Worm (Caenorhabditis elegans) whole organism, L4 larva: Measurements from ENCODE around the gene wsp-1.

Source experiments
- F26F4.8 ChIP-seq: fragments of 200-800 bp; sonication (Bioruptor generic); conservative IDR thresholded peaks from 2 replicates; pipeline ENCODE4 v1.3.6; 2022; ENCODE audit warnings: missing genetic modification characterization, missing compliant biosample characterization
- F37D6.2 ChIP-seq: sonication (generic microtip); optimal IDR thresholded peaks from 2 replicates; lab custom pipeline; 2016; ENCODE audit warnings: mild to moderate bottlenecking, missing genetic modification characterization, missing compliant biosample characterization
- T26A8.4 ChIP-seq: fragments of 200-800 bp; sonication (Bioruptor generic); IDR thresholded peaks from 2 replicates; pipeline ENCODE4 v1.3.6; 2022; ENCODE audit warnings: missing genetic modification characterization, missing compliant biosample characterization
- Y48G9A.11 ChIP-seq: fragments of 200-800 bp; sonication (Bioruptor generic); IDR thresholded peaks from 2 replicates; pipeline ENCODE4 v1.3.6; 2022; ENCODE audit warnings: missing genetic modification reagents, missing genetic modification characterization, missing compliant biosample characterization
- Y75B8A.6 ChIP-seq: fragments of 200-800 bp; sonication (Bioruptor generic); IDR thresholded peaks from 2 replicates; pipeline ENCODE4 v1.3.6; 2022; ENCODE audit warnings: missing genetic modification reagents, missing genetic modification characterization, missing compliant biosample characterization
- aha-1 ChIP-seq: fragments of 150-350 bp; peaks from one replicate; lab custom pipeline; 2014; ENCODE audit warnings: missing biosample characterization, missing genetic modification characterization
- ama-1 ChIP-seq: fragments of 150-350 bp; optimal IDR thresholded peaks from 2 replicates; lab custom pipeline; 2014; ENCODE audit warnings: inconsistent platforms, mixed read lengths
- ceh-20 ChIP-seq: fragments of 200-800 bp; sonication (Bioruptor generic); IDR thresholded peaks from 2 replicates; pipeline ENCODE4 v1.3.6; 2022; ENCODE audit warnings: missing genetic modification reagents, missing genetic modification characterization, missing compliant biosample characterization
- ceh-28 ChIP-seq: fragments of 150-350 bp; optimal IDR thresholded peaks from 2 replicates; lab custom pipeline; 2014; ENCODE audit warnings: missing biosample characterization, missing genetic modification reagents, missing genetic modification characterization
- ces-1 ChIP-seq: fragments of 150-350 bp; sonication (generic microtip); optimal IDR thresholded peaks from 4 replicates; lab custom pipeline; 2014; ENCODE audit warnings: missing biosample characterization, missing genetic modification reagents, missing genetic modification characterization
- ctbp-1 ChIP-seq: fragments of 200-800 bp; sonication (Bioruptor generic); IDR thresholded peaks from 2 replicates; pipeline ENCODE4 v1.3.6; 2022; ENCODE audit warnings: missing genetic modification reagents, missing genetic modification characterization, missing compliant biosample characterization
- daf-16 ChIP-seq, 3 experiments: sonication (generic microtip); optimal IDR thresholded peaks; 2 replicates each; lab custom pipeline; 2016 to 2017; ENCODE audit warnings: missing genetic modification characterization in 3 of 3, missing genetic modification reagents in 3 of 3, mild to moderate bottlenecking in 2 of 3, missing compliant biosample characterization in 2 of 3, missing biosample characterization in 1 of 3, moderate library complexity in 1 of 3
- duxl-1 ChIP-seq: sonication (generic microtip); optimal IDR thresholded peaks from 2 replicates; lab custom pipeline; 2016; ENCODE audit warnings: mild to moderate bottlenecking, missing genetic modification characterization, moderate library complexity, missing compliant biosample characterization; ENCODE audit not compliant: poor library complexity
- fkh-10 ChIP-seq: fragments of 150-350 bp; optimal IDR thresholded peaks from 2 replicates; lab custom pipeline; 2014; ENCODE audit warnings: missing biosample characterization, missing genetic modification reagents, missing genetic modification characterization
- fos-1 ChIP-seq: fragments of 150-350 bp; optimal IDR thresholded peaks from 2 replicates; lab custom pipeline; 2014; ENCODE audit warnings: missing biosample characterization, missing genetic modification characterization
- gei-8 ChIP-seq: fragments of 200-800 bp; sonication (Bioruptor generic); optimal IDR thresholded peaks from 2 replicates; lab custom pipeline; 2018; ENCODE audit warnings: mild to moderate bottlenecking, missing genetic modification characterization, missing compliant biosample characterization
- hlh-11 ChIP-seq: fragments of 200-800 bp; sonication (Bioruptor generic); optimal IDR thresholded peaks from 2 replicates; lab custom pipeline; 2018; ENCODE audit warnings: mild to moderate bottlenecking, missing genetic modification characterization, missing compliant biosample characterization
- hlh-30 ChIP-seq: sonication (generic microtip); optimal IDR thresholded peaks from 2 replicates; lab custom pipeline; 2017; ENCODE audit warnings: antibody characterized with exemption, mild to moderate bottlenecking, missing genetic modification characterization, missing compliant biosample characterization; ENCODE audit not compliant: insufficient read depth
- jun-1 ChIP-seq: fragments of 150-350 bp; optimal IDR thresholded peaks from 2 replicates; lab custom pipeline; 2014; ENCODE audit warnings: missing biosample characterization, missing genetic modification reagents, missing genetic modification characterization
- lim-7 ChIP-seq: fragments of 200-800 bp; sonication (Bioruptor generic); IDR thresholded peaks from 2 replicates; pipeline ENCODE4 v1.3.6; 2022; ENCODE audit warnings: missing genetic modification characterization, missing compliant biosample characterization
- lin-13 ChIP-seq: fragments of 150-350 bp; optimal IDR thresholded peaks from 2 replicates; lab custom pipeline; 2014; ENCODE audit warnings: missing biosample characterization, missing genetic modification reagents, missing genetic modification characterization
- lir-3 ChIP-seq: sonication (generic microtip); optimal IDR thresholded peaks from 2 replicates; lab custom pipeline; 2016; ENCODE audit warnings: mild to moderate bottlenecking, missing genetic modification characterization, missing compliant biosample characterization
- madf-9 ChIP-seq: fragments of 200-800 bp; sonication (Bioruptor generic); conservative IDR thresholded peaks from 2 replicates; pipeline ENCODE4 v1.3.6; 2022; ENCODE audit warnings: missing genetic modification reagents, missing genetic modification characterization, missing compliant biosample characterization
- mdt-29 ChIP-seq: fragments of 200-800 bp; sonication (Bioruptor generic); IDR thresholded peaks from 2 replicates; pipeline ENCODE4 v1.3.6; 2022; ENCODE audit warnings: missing genetic modification reagents, missing genetic modification characterization, missing compliant biosample characterization
- mxl-2 ChIP-seq: fragments of 200-800 bp; sonication (Bioruptor generic); conservative IDR thresholded peaks from 2 replicates; pipeline ENCODE4 v1.3.6; 2022; ENCODE audit warnings: missing genetic modification reagents, missing genetic modification characterization, missing compliant biosample characterization
- nhr-25 ChIP-seq: sonication (generic microtip); optimal IDR thresholded peaks from 2 replicates; lab custom pipeline; 2017; ENCODE audit warnings: missing genetic modification characterization, mild to moderate bottlenecking, missing compliant biosample characterization, antibody characterized with exemption, moderate library complexity, borderline replicate concordance; ENCODE audit not compliant: insufficient read depth
- nhr-41 ChIP-seq: fragments of 200-800 bp; sonication (Bioruptor generic); IDR thresholded peaks from 2 replicates; pipeline ENCODE4 v1.3.6; 2022; ENCODE audit warnings: missing genetic modification reagents, missing genetic modification characterization, missing compliant biosample characterization
- nhr-42 ChIP-seq: fragments of 200-800 bp; sonication (Bioruptor generic); IDR thresholded peaks from 2 replicates; pipeline ENCODE4 v1.3.6; 2022; ENCODE audit warnings: missing genetic modification characterization, missing compliant biosample characterization
- nhr-48 ChIP-seq: sonication (generic microtip); optimal IDR thresholded peaks from 2 replicates; lab custom pipeline; 2016; ENCODE audit warnings: mild to moderate bottlenecking, missing genetic modification characterization, missing compliant biosample characterization
- nhr-6 ChIP-seq: fragments of 150-350 bp; optimal IDR thresholded peaks from 2 replicates; lab custom pipeline; 2014; ENCODE audit warnings: missing biosample characterization, missing genetic modification characterization
- set-16 ChIP-seq: fragments of 200-800 bp; sonication (Bioruptor generic); IDR thresholded peaks from 2 replicates; pipeline ENCODE4 v1.3.6; 2022; ENCODE audit warnings: missing genetic modification reagents, missing genetic modification characterization, missing compliant biosample characterization
- spr-1 ChIP-seq: sonication (generic microtip); optimal IDR thresholded peaks from 2 replicates; lab custom pipeline; 2016; ENCODE audit warnings: mild to moderate bottlenecking, missing genetic modification characterization, missing compliant biosample characterization
- spr-3 ChIP-seq: fragments of 200-800 bp; sonication (Bioruptor generic); optimal IDR thresholded peaks from 2 replicates; lab custom pipeline; 2018; ENCODE audit warnings: mild to moderate bottlenecking, missing genetic modification characterization, missing compliant biosample characterization
- tra-1 ChIP-seq: fragments of 200-800 bp; sonication (Bioruptor generic); IDR thresholded peaks from 2 replicates; pipeline ENCODE4 v1.3.6; 2022; ENCODE audit warnings: missing genetic modification reagents, missing genetic modification characterization, missing compliant biosample characterization
- unc-39 ChIP-seq: sonication (generic microtip); optimal IDR thresholded peaks from 2 replicates; lab custom pipeline; 2017; ENCODE audit warnings: missing biosample characterization, missing genetic modification characterization
- unc-62 ChIP-seq, 3 experiments: fragments of 150-350 bp in 1 of 3; sonication (generic microtip); optimal IDR thresholded peaks in 2 of 3; peaks in 1 of 3; 1 replicate in 1 of 3; 2 replicates in 2 of 3; lab custom pipeline; 2014 to 2017; ENCODE audit warnings: missing biosample characterization in 3 of 3, missing genetic modification characterization in 3 of 3, missing genetic modification reagents in 3 of 3, missing genotype in 1 of 3
- vab-7 ChIP-seq: fragments of 200-800 bp; sonication (Bioruptor generic); IDR thresholded peaks from 2 replicates; pipeline ENCODE4 v1.3.6; 2022; ENCODE audit warnings: missing genetic modification reagents, missing genetic modification characterization, missing compliant biosample characterization
- zag-1 ChIP-seq: fragments of 150-350 bp; optimal IDR thresholded peaks from 2 replicates; lab custom pipeline; 2014; ENCODE audit warnings: missing biosample characterization, missing genetic modification characterization
- zfp-3 ChIP-seq: fragments of 200-800 bp; sonication (Bioruptor generic); conservative IDR thresholded peaks from 2 replicates; pipeline ENCODE4 v1.3.6; 2022; ENCODE audit warnings: missing genetic modification reagents, missing genetic modification characterization, missing compliant biosample characterization
- zip-2 ChIP-seq: fragments of 150-350 bp; optimal IDR thresholded peaks from 2 replicates; lab custom pipeline; 2014; ENCODE audit warnings: missing biosample characterization, missing genetic modification characterization
- ztf-7 ChIP-seq: fragments of 150-350 bp; optimal IDR thresholded peaks from 2 replicates; lab custom pipeline; 2014; ENCODE audit warnings: missing biosample characterization, missing genetic modification characterization

The wsp-1 gene

DNA sequence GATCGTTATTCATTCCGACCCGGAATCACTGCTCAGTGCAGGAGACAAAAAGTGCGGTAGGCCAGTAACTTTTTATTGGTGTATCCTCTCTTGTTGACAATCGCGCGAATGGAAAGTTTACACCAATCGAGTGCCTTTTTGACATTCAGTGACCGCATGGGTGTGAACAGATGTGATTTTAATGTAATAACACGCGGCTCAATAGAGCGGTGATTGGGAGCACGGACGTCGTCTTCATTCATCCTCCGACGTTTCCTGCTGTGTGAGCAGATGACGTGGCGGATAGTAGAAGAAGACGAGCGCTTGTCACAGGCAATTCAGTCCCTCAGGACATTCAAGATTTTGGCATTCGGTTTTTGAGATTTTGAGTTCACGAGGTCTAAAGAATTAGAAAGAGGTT, 16.2 kb downstream of the wsp-1 start (continued):
- no peak for TF ChIP-seq ceh-28 (tag; lab: Kevin White, UChicago)
- TF ChIP-seq zfp-3: no peak

DNA sequence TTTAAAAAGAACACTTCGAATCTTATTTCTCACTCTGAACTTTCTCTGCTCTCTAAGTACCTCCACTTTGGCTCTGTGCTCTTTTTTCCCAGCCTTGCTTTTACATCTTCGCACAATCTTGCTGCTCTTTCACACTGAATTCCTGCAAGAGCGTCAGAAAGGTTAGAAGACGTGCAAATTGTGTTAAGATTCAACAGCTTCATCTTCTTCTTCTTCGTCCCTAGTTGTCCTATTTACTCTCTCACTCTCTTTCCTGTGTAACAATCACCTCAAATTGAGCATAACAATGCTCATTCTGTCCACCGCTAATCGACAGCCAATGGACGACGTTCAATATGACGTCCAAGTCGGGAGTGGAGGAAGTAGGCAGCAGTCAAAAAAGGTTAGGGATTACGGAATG, 17.3 kb downstream of the wsp-1 start:
- 0 out of 2 replicates have a peak, but pooled peaks have one; percentile 27 for TF ChIP-seq ctbp-1
- TF ChIP-seq F26F4.8 (GFP tag; lab: Robert Waterston, UW): no peak
- TF ChIP-seq fos-1 (tag; lab: Kevin White, UChicago): no peak
- TF ChIP-seq fkh-10 (GFP tag; lab: Kevin White, UChicago): peak; percentile 94
- no peak for TF ChIP-seq ceh-28 (tag; lab: Kevin White, UChicago)
- TF ChIP-seq ztf-7 (tag; lab: Kevin White, UChicago): no peak
- no peak for TF ChIP-seq F37D6.2 (tag; lab: Kevin White, UChicago)
- TF ChIP-seq zip-2 (tag; lab: Kevin White, UChicago): no peak
- TF ChIP-seq aha-1: peak; percentile 73
- TF ChIP-seq spr-1 (tag; lab: Kevin White, UChicago): no peak
- no peak for TF ChIP-seq zfp-3
- TF ChIP-seq jun-1 (tag; lab: Kevin White, UChicago): no peak
- no peak for TF ChIP-seq T26A8.4 (GFP tag; lab: Robert Waterston, UW)
- TF ChIP-seq, all 104 proteins: peak for 3

DNA sequence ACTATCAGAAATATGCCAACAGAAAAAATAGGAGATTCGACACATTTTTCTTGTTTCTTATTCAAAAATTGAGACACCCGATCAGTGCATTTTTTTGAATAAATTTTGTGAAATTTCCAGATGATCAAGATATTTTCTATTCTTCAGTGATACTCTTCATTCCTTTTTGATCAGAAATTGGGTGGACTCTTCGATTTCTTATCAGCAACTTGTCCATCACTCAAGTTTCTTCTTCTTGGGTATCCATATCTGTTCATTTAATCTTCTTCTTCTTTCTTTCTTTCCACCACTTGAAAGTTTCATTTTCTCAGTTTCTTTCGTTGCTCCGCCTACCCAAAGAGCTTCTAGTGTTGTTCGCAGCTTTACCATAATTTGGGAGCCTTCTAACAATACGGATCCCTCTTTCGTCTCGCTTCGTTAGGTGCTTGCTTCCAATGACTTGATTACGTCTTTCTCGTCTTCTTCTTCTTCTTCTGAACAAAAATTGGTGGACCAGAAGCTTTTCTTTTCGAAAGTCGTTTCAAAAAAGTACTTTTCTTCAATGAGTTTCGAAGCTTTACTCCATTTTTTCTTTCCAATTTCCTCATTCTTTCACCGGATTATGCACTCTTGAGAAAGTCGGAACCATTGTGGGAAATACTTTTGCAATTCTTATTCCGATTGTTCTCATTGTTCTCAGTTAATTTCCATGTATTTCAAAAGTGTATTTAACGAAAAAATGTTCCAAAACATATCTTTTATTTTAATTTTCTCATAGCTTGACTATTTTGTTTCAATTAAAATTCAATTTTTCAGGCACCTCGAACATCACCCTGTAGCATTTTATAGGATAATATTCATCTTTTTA, 22.8 kb downstream of the wsp-1 start, which contains the start of gene pct-1:
TSS of gene pct-1 (plus strand) at position 797 of the 847 bp plus-strand sequence.
- peak in 1 of 2 experiments; percentile 82 for TF ChIP-seq unc-62 (GFP tag; optimal IDR thresholded peaks at IDR 0.05 in 1 of 2; lab: Kevin White, UChicago)
- no peak for TF ChIP-seq unc-62 (tag; optimal IDR thresholded peaks at IDR 0.05; lab: Kevin White, UChicago)
- peak; percentile 2 for TF ChIP-seq aha-1
- no peak for TF ChIP-seq spr-1 (tag; lab: Kevin White, UChicago)
- TF ChIP-seq, all 104 proteins: peak for 2

DNA sequence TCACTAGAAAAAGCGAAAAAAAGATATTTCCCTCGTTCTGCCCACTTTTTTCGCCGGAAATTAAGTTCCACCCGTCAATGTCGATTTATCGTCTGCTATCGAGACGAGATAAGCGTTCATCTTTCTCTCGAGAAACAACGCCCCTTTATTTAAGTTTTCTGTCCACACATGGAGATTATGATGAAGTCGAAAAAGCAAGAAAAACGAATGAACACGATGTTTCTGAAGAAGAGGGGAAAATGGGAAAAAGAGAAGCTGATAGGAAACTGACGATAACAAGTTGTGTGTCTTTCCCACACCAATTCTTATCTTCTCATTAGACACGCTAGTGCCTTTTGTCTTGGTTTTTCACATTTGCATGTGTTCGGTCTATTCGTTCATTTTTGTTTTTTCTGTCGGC, 24.0 kb downstream of the wsp-1 start:
- TF ChIP-seq hlh-30 (tag; lab: Kevin White, UChicago) (no peak), madf-9 (GFP tag; lab: Robert Waterston, UW) (no peak), daf-16 (GFP tag; optimal IDR thresholded peaks at IDR 0.05; lab: Kevin White, UChicago) (no peak), daf-16 (tag; optimal IDR thresholded peaks at IDR 0.05; lab: Kevin White, UChicago) (peak; percentile 34), ces-1 (GFP tag; lab: Kevin White, UChicago) (no peak), F37D6.2 (tag; lab: Kevin White, UChicago) (no peak), mdt-29 (no peak), ama-1 (lab: Kevin White, UChicago) (no peak), T26A8.4 (GFP tag; lab: Robert Waterston, UW) (no peak), tra-1 (no peak), nhr-41 (GFP tag; lab: Robert Waterston, UW) (0 out of 2 replicates have a peak, but pooled peaks have one; percentile 36), nhr-48 (tag; lab: Kevin White, UChicago) (peak; percentile 30), zfp-3 (no peak), mxl-2 (GFP tag; lab: Robert Waterston, UW) (no peak), lim-7 (GFP tag; lab: Robert Waterston, UW) (no peak), F26F4.8 (GFP tag; lab: Robert Waterston, UW) (no peak), duxl-1 (tag; lab: Kevin White, UChicago) (no peak), zag-1 (tag; lab: Kevin White, UChicago) (no peak), gei-8 (GFP tag; lab: Kevin White, UChicago) (no peak), hlh-11 (tag; lab: Kevin White, UChicago) (peak; percentile 45), jun-1 (tag; lab: Kevin White, UChicago) (no peak), vab-7 (GFP tag; lab: Robert Waterston, UW) (no peak), Y48G9A.11 (no peak), unc-39 (tag; lab: Kevin White, UChicago) (no peak), ceh-20 (GFP tag; lab: Robert Waterston, UW) (0 out of 2 replicates have a peak, but pooled peaks have one; percentile 27), nhr-42 (GFP tag; lab: Robert Waterston, UW) (no peak), set-16 (GFP tag; lab: Robert Waterston, UW) (no peak), lir-3 (tag; lab: Kevin White, UChicago) (no peak), nhr-25 (tag; lab: Kevin White, UChicago) (no peak), lin-13 (GFP tag; lab: Kevin White, UChicago) (no peak), Y75B8A.6 (0 out of 2 replicates have a peak, but pooled peaks have one; percentile 33), spr-3 (GFP tag; lab: Kevin White, UChicago) (no peak), nhr-6 (tag; lab: Kevin White, UChicago) (no peak)
